Fruit fly (Drosophila melanogaster): ENCODE data around the gene CG10654.

Gene CG10654

dm6 chr3L:12482917-12483316, 24.7 kb downstream of the CG10654 start (continued):
- TF ChIP-seq CG18619 (GFP tag; optimal IDR thresholded peaks at IDR 0.05) = peak; percentile 69
- 0 out of 3 replicates have a peak, but pooled peaks have one; percentile 16 for TF ChIP-seq CG6175 (GFP tag; IDR thresholded peaks at IDR 0.05)
- no peak for TF ChIP-seq CG10959 (GFP tag; IDR thresholded peaks at IDR 0.05)
- TF ChIP-seq CG5180 (GFP tag; optimal IDR thresholded peaks at IDR 0.05) = peak; percentile 71
- TF ChIP-seq vnd (GFP tag; IDR thresholded peaks at IDR 0.05; ENCODE audit: partially characterized antibody) = no peak
- peak; percentile 19 for TF ChIP-seq CG6683 (GFP tag; optimal IDR thresholded peaks at IDR 0.05)
- peak; percentile 80 for TF ChIP-seq CG10979 (tag; optimal IDR thresholded peaks at IDR 0.05)
- peak; percentile 12 to 91 for TF ChIP-seq Hr51 (GFP tag; optimal IDR thresholded peaks at IDR 0.05)
- no peak for TF ChIP-seq ash1 (GFP tag; optimal IDR thresholded peaks at IDR 0.05)
- no peak for TF ChIP-seq slou (GFP tag; optimal IDR thresholded peaks at IDR 0.05)
- peak; percentile 58; the same call in 1 of the 2 replicates for TF ChIP-seq Atf6 (GFP tag; IDR thresholded peaks at IDR 0.05)
- TF ChIP-seq BEAF-32 (GFP tag; optimal IDR thresholded peaks at IDR 0.05) = no peak
- peak; percentile 41; the same call in 1 of the 2 replicates for TF ChIP-seq ara (GFP tag; IDR thresholded peaks at IDR 0.05)
- TF ChIP-seq pb (GFP tag; optimal IDR thresholded peaks at IDR 0.05) = no peak
- peak; percentile 82 for TF ChIP-seq Xbp1 (GFP tag; optimal IDR thresholded peaks at IDR 0.05)
- TF ChIP-seq nmo (GFP tag; optimal IDR thresholded peaks at IDR 0.05) = peak; percentile 88
- TF ChIP-seq Mes4 (GFP tag; optimal IDR thresholded peaks at IDR 0.05) = peak; percentile 59
- TF ChIP-seq CG9876 (GFP tag; optimal IDR thresholded peaks at IDR 0.05) = no peak
- peak; percentile 38; the same call in 1 of the 2 replicates for TF ChIP-seq H2.0 (GFP tag; IDR thresholded peaks at IDR 0.05)
- TF ChIP-seq CG12155 (GFP tag; optimal IDR thresholded peaks at IDR 0.05) = peak; percentile 16
- TF ChIP-seq CG15601 (tag; optimal IDR thresholded peaks at IDR 0.05) = peak; percentile 49
- TF ChIP-seq CG2875 (GFP tag; optimal IDR thresholded peaks at IDR 0.05) = peak; percentile 71
- TF ChIP-seq CG34422 (GFP tag; IDR thresholded peaks at IDR 0.05) = peak; percentile 64; the same call in 2 of the 3 replicates
- no peak for TF ChIP-seq bbx (GFP tag; IDR thresholded peaks at IDR 0.05; ENCODE audit: partially characterized antibody)
- no peak for TF ChIP-seq vfl (GFP tag; optimal IDR thresholded peaks at IDR 0.05)
- peak; percentile 72; the same call in 2 of the 3 replicates for TF ChIP-seq so (GFP tag; IDR thresholded peaks at IDR 0.05)
- TF ChIP-seq CG30020 (tag; optimal IDR thresholded peaks at IDR 0.05) = no peak
- TF ChIP-seq CG4854 (GFP tag; optimal IDR thresholded peaks at IDR 0.05) = peak; percentile 56
- peak; percentile 79 for TF ChIP-seq Ptx1 (GFP tag; IDR thresholded peaks at IDR 0.05)
- TF ChIP-seq Sin3A (optimal IDR thresholded peaks at IDR 0.05) = no peak
- no peak for TF ChIP-seq CG3995 (GFP tag; optimal IDR thresholded peaks at IDR 0.05)
- no peak for TF ChIP-seq hb (GFP tag; IDR thresholded peaks at IDR 0.05; ENCODE audit: partially characterized antibody)
- TF ChIP-seq zen (tag; optimal IDR thresholded peaks at IDR 0.05) = peak; percentile 13
- peak; percentile 47 for TF ChIP-seq ssp (GFP tag; IDR thresholded peaks at IDR 0.05)
- no peak for TF ChIP-seq Dp (GFP tag; optimal IDR thresholded peaks at IDR 0.05)
- peak; percentile 65 for TF ChIP-seq bab2 (GFP tag; optimal IDR thresholded peaks at IDR 0.05)
- TF ChIP-seq C15 (GFP tag; IDR thresholded peaks at IDR 0.05) = no peak
- peak; percentile 68 for TF ChIP-seq Camta (GFP tag; optimal IDR thresholded peaks at IDR 0.05)
- TF ChIP-seq CkIIα-i1 (GFP tag; IDR thresholded peaks at IDR 0.05) = no peak
- no peak for TF ChIP-seq nerfin-2 (GFP tag; IDR thresholded peaks at IDR 0.05; ENCODE audit: partially characterized antibody)
- no peak for TF ChIP-seq CG15073 (GFP tag; optimal IDR thresholded peaks at IDR 0.05)
- TF ChIP-seq CG6854 (GFP tag; optimal IDR thresholded peaks at IDR 0.05) = peak; percentile 23
- peak; percentile 62 for TF ChIP-seq CG14050 (GFP tag; IDR thresholded peaks at IDR 0.05)
- TF ChIP-seq CG13894 (tag; optimal IDR thresholded peaks at IDR 0.05) = no peak
- peak; percentile 63 for TF ChIP-seq Dek (tag; optimal IDR thresholded peaks at IDR 0.05)
- peak; percentile 63 for TF ChIP-seq chn (GFP tag; optimal IDR thresholded peaks at IDR 0.05)
- no peak for TF ChIP-seq otp (GFP tag; IDR thresholded peaks at IDR 0.05)
- TF ChIP-seq Antp (GFP tag; optimal IDR thresholded peaks at IDR 0.05) = peak; percentile 23
- no peak for TF ChIP-seq usp (GFP tag; optimal IDR thresholded peaks at IDR 0.05)
- TF ChIP-seq CG14441 (GFP tag; IDR thresholded peaks at IDR 0.05) = peak; percentile 60
- peak; percentile 37 for TF ChIP-seq oc (tag; optimal IDR thresholded peaks at IDR 0.05)
